Worm (Caenorhabditis elegans): ENCODE results near the gene miro-1.

The miro-1 gene

DNA sequence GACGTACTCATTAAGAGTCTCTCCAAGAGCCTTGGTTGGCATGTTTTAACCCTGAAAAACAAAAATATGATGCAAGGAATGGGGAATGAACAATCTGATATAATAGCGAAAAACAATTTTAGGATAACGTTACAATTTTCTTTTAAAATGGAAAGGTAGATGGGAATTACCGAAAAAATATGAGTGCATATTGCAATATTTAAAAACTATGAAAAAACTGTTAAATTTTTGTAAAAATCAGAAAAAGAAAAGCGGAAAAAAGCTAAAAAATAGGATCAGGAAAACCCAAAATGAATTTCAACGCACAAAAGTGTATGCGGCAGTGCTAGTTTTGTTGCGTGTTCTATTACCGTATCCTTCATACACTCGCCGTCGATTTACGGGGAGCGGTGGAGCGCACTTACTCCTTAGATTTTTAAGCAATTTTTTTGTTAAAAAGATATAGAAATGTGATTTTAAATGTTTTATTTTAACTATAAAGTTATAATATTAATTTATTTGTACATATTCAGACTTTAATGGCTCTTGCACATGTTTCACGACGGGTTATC lies 34.2 kb upstream of the miro-1 start, which contains the start of the genes rpl-20 and Y17G9B.5 (continued):
- peak; percentile 100 for TF ChIP-seq nhr-25 (tag; optimal IDR thresholded peaks at IDR 0.05)
- peak; percentile 96 for TF ChIP-seq nhr-10 (tag; optimal IDR thresholded peaks at IDR 0.05)
- TF ChIP-seq ztf-1 (GFP tag; conservative IDR thresholded peaks at IDR 0.05), result peak; percentile 84; the same call in 1 of the 2 replicates
- TF ChIP-seq mbf-1 (tag; optimal IDR thresholded peaks at IDR 0.05), result peak; percentile 71
- TF ChIP-seq gmeb-1 (tag; optimal IDR thresholded peaks at IDR 0.05), result peak; percentile 98

DNA sequence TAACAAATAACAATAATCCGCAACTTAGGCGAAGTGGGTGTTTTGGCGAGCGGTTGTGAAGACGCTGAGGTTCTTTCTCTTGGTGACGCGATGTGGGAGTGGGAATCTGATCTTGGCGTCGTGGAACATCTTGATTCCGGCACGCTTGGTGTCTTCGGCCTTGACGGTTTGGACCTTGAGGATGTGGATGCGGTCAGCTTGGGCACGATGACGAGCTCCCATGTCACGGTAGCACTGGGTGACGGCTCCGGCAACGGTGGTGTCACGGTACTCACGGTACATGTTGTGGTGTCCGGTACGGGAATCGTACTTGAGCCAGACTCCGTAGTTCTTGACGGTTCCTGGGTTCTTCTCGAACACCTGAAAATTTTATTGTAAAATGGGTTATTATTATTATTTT lies 33.5 kb upstream of the miro-1 start:
- TF ChIP-seq sma-9 (GFP tag; optimal IDR thresholded peaks at IDR 0.05) (peak; percentile 4), sma-9 (tag; optimal IDR thresholded peaks at IDR 0.05) (no peak), nhr-21 (tag; optimal IDR thresholded peaks at IDR 0.05) (no peak), ztf-1 (GFP tag; conservative IDR thresholded peaks at IDR 0.05) (no peak)

DNA sequence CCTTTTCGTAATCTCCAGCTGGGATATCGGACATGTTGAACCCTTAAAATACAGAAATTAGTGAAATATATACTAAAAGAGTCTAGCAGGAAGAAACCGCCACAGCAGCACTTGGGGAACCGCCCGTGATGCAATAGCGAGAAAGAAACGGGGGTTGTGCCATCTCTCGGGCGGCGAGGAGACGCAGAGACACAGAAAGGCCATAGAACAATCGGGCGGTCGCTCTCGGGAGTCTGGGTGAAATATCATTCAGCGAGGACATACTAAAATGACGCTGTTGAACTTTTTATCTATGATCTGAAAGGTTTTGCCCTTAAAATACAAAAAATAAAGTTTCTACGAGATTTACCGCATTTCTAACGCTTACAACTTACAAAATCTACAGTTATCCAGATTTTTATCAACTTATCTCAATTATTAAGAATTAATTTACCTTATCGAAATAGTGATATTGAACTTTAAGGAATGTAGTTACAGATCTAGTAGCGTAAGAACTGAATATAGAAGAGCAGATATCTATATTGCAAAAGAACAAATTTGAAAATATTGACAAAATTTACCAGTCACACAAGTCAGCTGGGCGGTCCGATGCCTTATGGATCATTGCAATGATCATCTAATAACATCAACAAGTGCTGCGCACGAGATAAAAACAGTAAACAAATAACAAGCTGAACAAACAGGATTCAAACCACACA lies 33.0 kb upstream of the miro-1 start, which contains the start of gene cyc-2.1:
cyc-2.1 (minus strand) TSS at position 605 of the 698 bp plus-strand sequence.
- peak; percentile 61 for TF ChIP-seq crh-2 (tag; optimal IDR thresholded peaks at IDR 0.05)
- TF ChIP-seq ztf-1 (GFP tag; conservative IDR thresholded peaks at IDR 0.05), result no peak
- TF ChIP-seq sma-9 (GFP tag; optimal IDR thresholded peaks at IDR 0.05), result peak; percentile 80
- no peak for TF ChIP-seq sma-9 (tag; optimal IDR thresholded peaks at IDR 0.05)
- TF ChIP-seq Y55F3AM.14 (GFP tag; optimal IDR thresholded peaks at IDR 0.05), result peak; percentile 39
- peak; percentile 71 for TF ChIP-seq ama-1 (optimal IDR thresholded peaks at IDR 0.05)
- TF ChIP-seq mdl-1 (tag; optimal IDR thresholded peaks at IDR 0.05), result peak in 1 of 2 experiments; percentile 16
- peak; percentile 62 for TF ChIP-seq F13H6.1 (tag; optimal IDR thresholded peaks at IDR 0.05)
- TF ChIP-seq ZK546.5 (tag; optimal IDR thresholded peaks at IDR 0.05), result no peak
- no peak for TF ChIP-seq dmd-4 (tag; optimal IDR thresholded peaks at IDR 0.05)
- TF ChIP-seq nhr-21 (tag; optimal IDR thresholded peaks at IDR 0.05), result peak; percentile 3
- peak; percentile 70 for TF ChIP-seq nhr-25 (tag; optimal IDR thresholded peaks at IDR 0.05)
- TF ChIP-seq sma-3 (GFP tag; optimal IDR thresholded peaks at IDR 0.05), result peak; percentile 55
- no peak for TF ChIP-seq blmp-1 (tag; optimal IDR thresholded peaks at IDR 0.05; ENCODE audit: insufficient read depth)
- no peak for TF ChIP-seq mbf-1 (tag; optimal IDR thresholded peaks at IDR 0.05)
- TF ChIP-seq lsy-2 (tag; optimal IDR thresholded peaks at IDR 0.05), result peak; percentile 59 to 87
- TF ChIP-seq C34F6.9 (tag; optimal IDR thresholded peaks at IDR 0.05), result peak; percentile 69
- peak; percentile 14 for TF ChIP-seq gmeb-1 (tag; optimal IDR thresholded peaks at IDR 0.05)
- no peak for TF ChIP-seq nhr-23 (tag; optimal IDR thresholded peaks at IDR 0.05)
- TF ChIP-seq ztf-4 (tag; optimal IDR thresholded peaks at IDR 0.05), result peak; percentile 74
- TF ChIP-seq ceh-82 (tag; optimal IDR thresholded peaks at IDR 0.05), result no peak
- no peak for TF ChIP-seq nhr-12 (tag; optimal IDR thresholded peaks at IDR 0.05)
- peak; percentile 19 for TF ChIP-seq lin-11 (tag; optimal IDR thresholded peaks at IDR 0.05)
- peak; percentile 38 for TF ChIP-seq mab-5 (tag; optimal IDR thresholded peaks at IDR 0.05)
- TF ChIP-seq R02D3.7 (tag; optimal IDR thresholded peaks at IDR 0.05), result no peak
- peak; percentile 67 for TF ChIP-seq lin-13 (GFP tag; optimal IDR thresholded peaks at IDR 0.05)
- TF ChIP-seq unc-55 (GFP tag; optimal IDR thresholded peaks at IDR 0.05), result peak; percentile 69
- TF ChIP-seq sem-4 (tag; optimal IDR thresholded peaks at IDR 0.05), result peak; percentile 47
- TF ChIP-seq egl-27 (tag; optimal IDR thresholded peaks at IDR 0.05), result no peak
- TF ChIP-seq nhr-129 (tag; optimal IDR thresholded peaks at IDR 0.05), result peak; percentile 95
- peak; percentile 22 for TF ChIP-seq nhr-6 (tag; optimal IDR thresholded peaks at IDR 0.05)
- no peak for TF ChIP-seq aly-2 (tag; optimal IDR thresholded peaks at IDR 0.05)
- TF ChIP-seq elt-3 (tag; optimal IDR thresholded peaks at IDR 0.05), result no peak
- peak; percentile 70 for TF ChIP-seq fos-1 (tag; optimal IDR thresholded peaks at IDR 0.05)
- no peak for TF ChIP-seq ztf-11 (tag; optimal IDR thresholded peaks at IDR 0.05)
- no peak for TF ChIP-seq nhr-77 (tag; optimal IDR thresholded peaks at IDR 0.05)

DNA sequence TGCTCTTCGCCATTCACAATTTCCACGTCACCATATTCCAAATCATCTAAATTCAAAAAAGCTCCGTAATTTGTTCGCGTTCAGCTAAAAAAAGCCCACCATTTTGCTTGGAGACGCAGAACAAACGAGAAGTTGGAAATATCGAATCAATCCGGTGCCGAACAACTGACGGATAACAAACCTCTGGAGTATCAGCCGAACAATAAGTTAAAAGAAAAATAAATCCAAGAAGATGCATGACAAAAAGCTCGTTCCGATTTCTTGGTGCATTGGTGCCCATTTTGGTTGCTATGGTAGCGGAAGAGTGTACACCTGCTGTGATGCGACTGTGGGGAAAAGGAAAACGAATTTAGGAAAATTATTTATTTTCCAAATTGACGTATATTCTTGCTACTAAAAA lies 31.9 kb upstream of the miro-1 start, which contains the start of gene tctn-1:
tctn-1 (minus strand) TSS at position 280 of the 400 bp plus-strand sequence.
- no peak for TF ChIP-seq F13H6.1 (tag; optimal IDR thresholded peaks at IDR 0.05)
- TF ChIP-seq nhr-129 (tag; optimal IDR thresholded peaks at IDR 0.05), result peak; percentile 16
- TF ChIP-seq lsy-2 (tag; optimal IDR thresholded peaks at IDR 0.05), result peak; percentile 29 to 56
- no peak for TF ChIP-seq fos-1 (tag; optimal IDR thresholded peaks at IDR 0.05)
- peak; percentile 9 for TF ChIP-seq lin-13 (GFP tag; optimal IDR thresholded peaks at IDR 0.05)
- no peak for TF ChIP-seq nhr-77 (tag; optimal IDR thresholded peaks at IDR 0.05)
- TF ChIP-seq ceh-16 (tag; optimal IDR thresholded peaks at IDR 0.05), result no peak
- no peak for TF ChIP-seq nhr-21 (tag; optimal IDR thresholded peaks at IDR 0.05)
- peak; percentile 63 for TF ChIP-seq ama-1 (optimal IDR thresholded peaks at IDR 0.05)

Measured in whole organism, L2 larva.